Fruit fly (Drosophila melanogaster) whole organism, embryonic: ENCODE results near the gene Ktch.
A peak's percentile ranks its signal among the peaks of the same experiment; 100 is the strongest.

Experiments
- Adf1 ChIP-seq: fragments of 200-800 bp; sonication (Bioruptor generic); IDR thresholded peaks from 2 replicates; pipeline ENCODE4 v1.3.6; 2022; ENCODE audit warnings: missing biosample characterization, missing genetic modification characterization
- Aef1 ChIP-seq: fragments of 200-800 bp; sonication (Bioruptor generic); IDR thresholded peaks from 3 replicates; pipeline ENCODE4 v1.3.6; 2022; ENCODE audit warnings: missing biosample characterization, missing genetic modification characterization
- BEAF-32 ChIP-seq: fragments of 200-800 bp; sonication (Bioruptor generic); optimal IDR thresholded peaks from 3 replicates; lab custom pipeline; 2017; ENCODE audit warnings: missing biosample characterization, missing genetic modification characterization, mild to moderate bottlenecking, moderate library complexity, missing genetic modification reagents
- CG10267 ChIP-seq: fragments of 200-800 bp; sonication (Bioruptor generic); optimal IDR thresholded peaks from 2 replicates; lab custom pipeline; 2018; ENCODE audit warnings: missing biosample characterization, mild to moderate bottlenecking, missing genetic modification characterization, moderate library complexity
- CG10543 ChIP-seq: fragments of 200-800 bp; sonication (Bioruptor generic); optimal IDR thresholded peaks from 3 replicates; lab custom pipeline; 2017; ENCODE audit warnings: missing biosample characterization, mild to moderate bottlenecking, missing genetic modification characterization, moderate library complexity
- CG11456 ChIP-seq: fragments of 200-800 bp; sonication (Bioruptor generic); IDR thresholded peaks from 3 replicates; pipeline ENCODE4 v1.3.6; 2022; ENCODE audit warnings: missing biosample characterization, missing genetic modification characterization
- CG13123 ChIP-seq: fragments of 200-800 bp; sonication (Bioruptor generic); optimal IDR thresholded peaks from 2 replicates; lab custom pipeline; 2016; ENCODE audit warnings: missing biosample characterization, missing genetic modification characterization
- CG14860 ChIP-seq: fragments of 200-800 bp; sonication (Bioruptor generic); IDR thresholded peaks from 3 replicates; pipeline ENCODE4 v1.3.6; 2022; ENCODE audit warnings: missing biosample characterization, missing genetic modification characterization; ENCODE audit not compliant: partially characterized antibody
- CG15073 ChIP-seq: fragments of 200-800 bp; sonication (Bioruptor generic); optimal IDR thresholded peaks from 2 replicates; lab custom pipeline; 2016; ENCODE audit warnings: missing biosample characterization, missing genetic modification characterization
- CG2129 ChIP-seq: fragments of 200-800 bp; sonication (Bioruptor generic); IDR thresholded peaks from 2 replicates; pipeline ENCODE4 v1.3.6; 2022; ENCODE audit warnings: missing biosample characterization, missing genetic modification characterization; ENCODE audit not compliant: partially characterized antibody
- CG2202 ChIP-seq: fragments of 200-800 bp; sonication (Bioruptor generic); optimal IDR thresholded peaks from 2 replicates; lab custom pipeline; 2018; ENCODE audit warnings: missing biosample characterization, mild to moderate bottlenecking, missing genetic modification characterization
- CG2678 ChIP-seq: fragments of 200-800 bp; sonication (Bioruptor generic); optimal IDR thresholded peaks from 3 replicates; lab custom pipeline; 2019; ENCODE audit warnings: missing biosample characterization, mild to moderate bottlenecking, missing genetic modification characterization, moderate library complexity
- CG30431 ChIP-seq: fragments of 200-800 bp; sonication (Bioruptor generic); optimal IDR thresholded peaks from 2 replicates; lab custom pipeline; 2017; ENCODE audit warnings: missing biosample characterization, missing genetic modification characterization
- CG31365 ChIP-seq: fragments of 200-800 bp; sonication (Bioruptor generic); optimal IDR thresholded peaks from 2 replicates; lab custom pipeline; 2018; ENCODE audit warnings: missing biosample characterization, mild to moderate bottlenecking, missing genetic modification characterization
- CG3163 ChIP-seq: fragments of 200-800 bp; sonication (Bioruptor generic); optimal IDR thresholded peaks from 3 replicates; lab custom pipeline; 2016; ENCODE audit warnings: missing biosample characterization, missing genetic modification characterization
- CG34376 ChIP-seq: fragments of 200-800 bp; sonication (Bioruptor generic); optimal IDR thresholded peaks from 2 replicates; lab custom pipeline; 2018; ENCODE audit warnings: missing biosample characterization, mild to moderate bottlenecking, missing genetic modification characterization
- CG3726 ChIP-seq: fragments of 200-800 bp; sonication (Bioruptor generic); IDR thresholded peaks from 3 replicates; pipeline ENCODE4, ENCODE4 v1.3.6; 2022; ENCODE audit warnings: missing biosample characterization, missing genetic modification characterization
- CG3838 ChIP-seq: fragments of 200-800 bp; sonication (Bioruptor generic); optimal IDR thresholded peaks from 3 replicates; lab custom pipeline; 2016; ENCODE audit warnings: missing biosample characterization, missing genetic modification characterization
- CG4328 ChIP-seq: fragments of 200-800 bp; sonication (Bioruptor generic); optimal IDR thresholded peaks from 3 replicates; lab custom pipeline; 2017; ENCODE audit warnings: missing biosample characterization, missing genetic modification reagents, missing genetic modification characterization
- CG4360 ChIP-seq: fragments of 200-800 bp; sonication (Bioruptor generic); IDR thresholded peaks from 2 replicates; pipeline ENCODE4 v1.3.6; 2022; ENCODE audit warnings: missing biosample characterization, missing genetic modification characterization
- CG7271 ChIP-seq: fragments of 200-800 bp; sonication (Bioruptor generic); optimal IDR thresholded peaks from 2 replicates; lab custom pipeline; 2018; ENCODE audit warnings: missing biosample characterization, mild to moderate bottlenecking, missing genetic modification characterization, moderate library complexity
- CG7928 ChIP-seq: fragments of 200-800 bp; sonication (Bioruptor generic); optimal IDR thresholded peaks from 2 replicates; lab custom pipeline; 2017; ENCODE audit warnings: missing biosample characterization, mild to moderate bottlenecking, missing genetic modification characterization
- CG8359 ChIP-seq: fragments of 200-800 bp; sonication (Bioruptor generic); optimal IDR thresholded peaks from 2 replicates; lab custom pipeline; 2017; ENCODE audit warnings: missing biosample characterization, mild to moderate bottlenecking, missing genetic modification characterization, borderline replicate concordance
- CG9932 ChIP-seq: fragments of 200-800 bp; sonication (Bioruptor generic); IDR thresholded peaks from 2 replicates; pipeline ENCODE4 v1.3.6; 2022; ENCODE audit warnings: missing biosample characterization, missing genetic modification characterization
- D19A ChIP-seq: fragments of 200-800 bp; optimal IDR thresholded peaks from 3 replicates; lab custom pipeline; 2019; ENCODE audit warnings: missing biosample characterization, mild to moderate bottlenecking, missing genetic modification characterization, moderate library complexity
- Deaf1 ChIP-seq: fragments of 200-800 bp; optimal IDR thresholded peaks from 3 replicates; lab custom pipeline; 2019; ENCODE audit warnings: missing biosample characterization, mild to moderate bottlenecking, missing genetic modification characterization, moderate library complexity
- Dfd ChIP-seq, 2 experiments: fragments of >200 bp; optimal IDR thresholded peaks; 2 replicates each; lab custom pipeline; 2017; ENCODE audit warnings: missing biosample characterization in 2 of 2, missing genetic modification characterization in 2 of 2
- Elba2 ChIP-seq: fragments of 200-800 bp; sonication (Bioruptor generic); optimal IDR thresholded peaks from 3 replicates; lab custom pipeline; 2016; ENCODE audit warnings: missing biosample characterization, missing genetic modification characterization
- Ets97D ChIP-seq: fragments of 200-800 bp; sonication (Bioruptor generic); optimal IDR thresholded peaks from 3 replicates; lab custom pipeline; 2016; ENCODE audit warnings: missing biosample characterization, missing genetic modification characterization
- Max ChIP-seq: fragments of 200-800 bp; sonication (Bioruptor generic); optimal IDR thresholded peaks from 2 replicates; lab custom pipeline; 2016; ENCODE audit warnings: missing biosample characterization, mild to moderate bottlenecking, missing genetic modification characterization
- Oli ChIP-seq: fragments of 200-800 bp; sonication (Bioruptor generic); optimal IDR thresholded peaks from 2 replicates; lab custom pipeline; 2018; ENCODE audit warnings: missing biosample characterization, mild to moderate bottlenecking, missing genetic modification characterization, moderate library complexity
- Sin3A ChIP-seq: fragments of >200 bp; optimal IDR thresholded peaks from 2 replicates; lab custom pipeline; 2018
- Spps ChIP-seq: fragments of 200-800 bp; sonication (Bioruptor generic); optimal IDR thresholded peaks from 2 replicates; lab custom pipeline; 2018; ENCODE audit warnings: missing biosample characterization, mild to moderate bottlenecking, missing genetic modification characterization
- Sry-β ChIP-seq: fragments of 200-800 bp; sonication (Bioruptor generic); optimal IDR thresholded peaks from 2 replicates; lab custom pipeline; 2018; ENCODE audit warnings: missing biosample characterization, mild to moderate bottlenecking, missing genetic modification characterization, moderate library complexity
- btn ChIP-seq: fragments of 200-800 bp; sonication (Bioruptor generic); optimal IDR thresholded peaks from 2 replicates; lab custom pipeline; 2016; ENCODE audit warnings: missing biosample characterization, missing genetic modification characterization
- chm ChIP-seq: fragments of 200-800 bp; sonication (Bioruptor generic); IDR thresholded peaks from 2 replicates; pipeline ENCODE4 v1.3.6; 2022; ENCODE audit warnings: missing biosample characterization, missing genetic modification characterization
- gsb ChIP-seq: fragments of 200-800 bp; sonication (Bioruptor generic); IDR thresholded peaks from 2 replicates; pipeline ENCODE4 v1.3.6; 2022; ENCODE audit warnings: missing biosample characterization, missing genetic modification characterization
- kah ChIP-seq: fragments of 200-800 bp; sonication (Bioruptor generic); optimal IDR thresholded peaks from 2 replicates; lab custom pipeline; 2018; ENCODE audit warnings: missing biosample characterization, mild to moderate bottlenecking, missing genetic modification characterization
- ken ChIP-seq: fragments of 200-800 bp; sonication (Bioruptor generic); IDR thresholded peaks from 3 replicates; pipeline ENCODE4 v1.3.6; 2022; ENCODE audit warnings: missing biosample characterization, missing genetic modification characterization
- otp ChIP-seq: fragments of 200-800 bp; sonication (Bioruptor generic); IDR thresholded peaks from 3 replicates; pipeline ENCODE4, ENCODE4 v1.3.6; 2022; ENCODE audit warnings: missing biosample characterization, missing genetic modification characterization
- pb ChIP-seq: fragments of 200-800 bp; sonication (Bioruptor generic); optimal IDR thresholded peaks from 3 replicates; lab custom pipeline; 2016; ENCODE audit warnings: missing biosample characterization, missing genetic modification characterization
- pho ChIP-seq: fragments of 200-800 bp; sonication (Bioruptor generic); optimal IDR thresholded peaks from 2 replicates; lab custom pipeline; 2016; ENCODE audit warnings: missing biosample characterization, missing genetic modification characterization
- prd ChIP-seq, 3 experiments: fragments of >200 bp in 2 of 3; fragments of 200-800 bp in 1 of 3; sonication (Bioruptor generic) in 1 of 3; optimal IDR thresholded peaks in 2 of 3; IDR thresholded peaks in 1 of 3; 2 replicates in 2 of 3; 3 replicates in 1 of 3; pipeline versions ENCODE4 v1.3.6 to Lab custom; 2017 to 2022; ENCODE audit warnings: missing biosample characterization in 1 of 3, missing genetic modification characterization in 1 of 3
- ranshi ChIP-seq: fragments of 200-800 bp; sonication (Bioruptor generic); IDR thresholded peaks from 2 replicates; pipeline ENCODE4 v1.3.6; 2022; ENCODE audit warnings: missing biosample characterization, missing genetic modification characterization
- sens ChIP-seq: fragments of 200-800 bp; sonication (Bioruptor generic); peaks from one replicate; lab custom pipeline; 2016; ENCODE audit warnings: missing biosample characterization, missing genetic modification characterization
- stwl ChIP-seq: fragments of 200-800 bp; sonication (Bioruptor generic); optimal IDR thresholded peaks from 3 replicates; lab custom pipeline; 2018; ENCODE audit warnings: missing biosample characterization, mild to moderate bottlenecking, missing genetic modification characterization, moderate library complexity
- toy ChIP-seq: fragments of 200-800 bp; sonication (Bioruptor generic); IDR thresholded peaks from 2 replicates; pipeline ENCODE4 v1.3.6; 2022; ENCODE audit warnings: missing biosample characterization, missing genetic modification characterization
- trh ChIP-seq: fragments of 200-800 bp; sonication (Bioruptor generic); optimal IDR thresholded peaks from 2 replicates; lab custom pipeline; 2016; ENCODE audit warnings: missing biosample characterization, missing genetic modification characterization
- tx ChIP-seq: fragments of 200-800 bp; sonication (Bioruptor generic); optimal IDR thresholded peaks from 2 replicates; lab custom pipeline; 2016; ENCODE audit warnings: missing biosample characterization, missing genetic modification characterization
- zen2 ChIP-seq: fragments of 200-800 bp; sonication (Bioruptor generic); IDR thresholded peaks from 3 replicates; pipeline ENCODE4 v1.3.6; 2022; ENCODE audit warnings: missing biosample characterization, missing genetic modification characterization; ENCODE audit not compliant: partially characterized antibody

The Ktch gene

dm6 chr3R:31089985-31090384 lies 40.5 kb downstream of the Ktch start:
- TF ChIP-seq zen2 (GFP tag; lab: Robert Waterston, UW) (no peak), CG31365 (tag; lab: Kevin White, UChicago) (peak; percentile 11), btn (no peak), otp (GFP tag; lab: Robert Waterston, UW) (no peak), CG7271 (tag; lab: Kevin White, UChicago) (peak; percentile 10), sens (GFP tag; lab: Kevin White, UChicago) (peak; percentile 75), Ets97D (GFP tag; lab: Kevin White, UChicago) (peak; percentile 75)

DNA sequence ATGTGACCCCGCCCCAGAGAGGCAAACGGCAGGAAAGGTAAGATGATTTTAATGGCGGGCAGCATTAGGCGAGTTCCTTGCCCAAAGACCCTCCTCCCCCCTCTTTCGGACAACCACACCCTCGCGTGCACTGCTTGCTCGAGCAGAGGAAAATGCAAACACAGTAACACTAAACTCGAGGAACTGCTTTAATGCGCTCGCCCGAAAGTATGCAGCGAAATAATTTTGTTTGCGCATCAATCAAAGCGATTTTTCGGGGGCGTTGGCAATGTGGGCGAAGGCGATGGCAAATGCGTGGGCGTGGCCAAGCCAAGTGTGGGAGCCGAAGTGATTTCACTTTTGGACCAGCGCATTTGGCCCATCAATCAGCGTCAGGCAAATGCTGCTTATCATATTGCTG lies 44.1 kb downstream of the Ktch start:
- no peak for TF ChIP-seq pho
- no peak for TF ChIP-seq CG2678 (tag; lab: Kevin White, UChicago)
- peak; percentile 66; the same call in 1 of the 3 replicates for TF ChIP-seq ken (GFP tag; lab: Robert Waterston, UW)
- TF ChIP-seq Oli (tag; lab: Kevin White, UChicago): no peak
- no peak for TF ChIP-seq CG2129 (GFP tag; lab: Robert Waterston, UW)
- TF ChIP-seq Deaf1 (tag; lab: Kevin White, UChicago): no peak
- no peak for TF ChIP-seq toy
- TF ChIP-seq CG3163 (GFP tag; lab: Kevin White, UChicago): peak; percentile 5
- no peak for TF ChIP-seq trh (GFP tag; lab: Kevin White, UChicago)
- TF ChIP-seq CG34376 (GFP tag; lab: Kevin White, UChicago): no peak
- TF ChIP-seq Sin3A (lab: Kevin White, UChicago): no peak
- no peak for TF ChIP-seq CG3838 (GFP tag; lab: Kevin White, UChicago)
- no peak for TF ChIP-seq ranshi (GFP tag; lab: Robert Waterston, UW)
- TF ChIP-seq prd (optimal IDR thresholded peaks at IDR 0.05; lab: Kevin White, UChicago): no peak
- 0 out of 3 replicates have a peak, but pooled peaks have one; percentile 5 for TF ChIP-seq prd (GFP tag; IDR thresholded peaks at IDR 0.05; lab: Robert Waterston, UW)
- TF ChIP-seq Dfd (GFP tag; optimal IDR thresholded peaks at IDR 0.05; lab: Kevin White, UChicago): peak in 1 of 2 experiments; percentile 53
- TF ChIP-seq CG4328 (GFP tag; lab: Kevin White, UChicago): no peak
- TF ChIP-seq CG8359 (GFP tag; lab: Kevin White, UChicago): no peak
- TF ChIP-seq CG11456 (GFP tag; lab: Robert Waterston, UW): no peak
- no peak for TF ChIP-seq BEAF-32 (GFP tag; lab: Kevin White, UChicago)
- TF ChIP-seq CG10267 (tag; lab: Kevin White, UChicago): no peak
- TF ChIP-seq CG13123 (GFP tag; lab: Kevin White, UChicago): no peak
- TF ChIP-seq CG9932 (GFP tag; lab: Robert Waterston, UW): peak; percentile 16; the same call in 1 of the 2 replicates
- TF ChIP-seq CG2202: no peak
- no peak for TF ChIP-seq Sry-β (GFP tag; lab: Kevin White, UChicago)
- 0 out of 3 replicates have a peak, but pooled peaks have one; percentile 35 for TF ChIP-seq CG14860
- no peak for TF ChIP-seq tx (GFP tag; lab: Kevin White, UChicago)
- TF ChIP-seq kah: no peak
- TF ChIP-seq Spps (tag; lab: Kevin White, UChicago): no peak
- no peak for TF ChIP-seq CG4360 (GFP tag; lab: Robert Waterston, UW)
- TF ChIP-seq CG7928 (GFP tag; lab: Kevin White, UChicago): no peak
- peak; percentile 40 for TF ChIP-seq stwl (tag; lab: Kevin White, UChicago)
- no peak for TF ChIP-seq Aef1 (GFP tag; lab: Robert Waterston, UW)
- TF ChIP-seq CG3726: no peak
- TF ChIP-seq CG15073: no peak
- no peak for TF ChIP-seq gsb (GFP tag; lab: Robert Waterston, UW)
- TF ChIP-seq Adf1 (GFP tag; lab: Robert Waterston, UW): 0 out of 2 replicates have a peak, but pooled peaks have one; percentile 28
- no peak for TF ChIP-seq Max (GFP tag; lab: Kevin White, UChicago)
- TF ChIP-seq CG10543 (GFP tag; lab: Kevin White, UChicago): no peak
- no peak for TF ChIP-seq D19A (tag; lab: Kevin White, UChicago)
- peak; percentile 74 for TF ChIP-seq chm (GFP tag; lab: Robert Waterston, UW)
- TF ChIP-seq Elba2: no peak
- peak; percentile 4 for TF ChIP-seq pb
- TF ChIP-seq CG30431 (GFP tag; lab: Kevin White, UChicago): no peak
